Worm (Caenorhabditis elegans): ENCODE results near the gene C43F9.4.

The C43F9.4 gene

ce11 chrIV:10589072-10589471, at the start of gene C43F9.4:
Gene C43F9.4, minus strand, starts transcription at chrIV:10589172.
- TF ChIP-seq dao-5 (tag; optimal IDR thresholded peaks at IDR 0.05): no peak
- TF ChIP-seq W03F9.2 (tag; optimal IDR thresholded peaks at IDR 0.05): no peak
- TF ChIP-seq him-1 (tag; optimal IDR thresholded peaks at IDR 0.05): no peak

ce11 chrIV:10636649-10637048, 47.7 kb upstream of the C43F9.4 start, which contains the start of gene F56C4.1:
Gene F56C4.1, plus strand, starts transcription at chrIV:10636949.
- TF ChIP-seq dao-5 (tag; optimal IDR thresholded peaks at IDR 0.05) (no peak), W03F9.2 (tag; optimal IDR thresholded peaks at IDR 0.05) (no peak), him-1 (tag; optimal IDR thresholded peaks at IDR 0.05) (no peak)

ce11 chrIV:10630953-10631554, 42.1 kb upstream of the C43F9.4 start, which contains the start of gene F56C4.4:
Gene F56C4.4, minus strand, starts transcription at chrIV:10631267.
- TF ChIP-seq dao-5 (tag; optimal IDR thresholded peaks at IDR 0.05) (no peak), him-1 (tag; optimal IDR thresholded peaks at IDR 0.05) (no peak), W03F9.2 (tag; optimal IDR thresholded peaks at IDR 0.05) (no peak)

ce11 chrIV:10628724-10629123, 39.8 kb upstream of the C43F9.4 start, which contains the start of gene R09H10.5:
Gene R09H10.5, minus strand, starts transcription at chrIV:10628829.
- TF ChIP-seq him-1 (tag; optimal IDR thresholded peaks at IDR 0.05): no peak
- TF ChIP-seq dao-5 (tag; optimal IDR thresholded peaks at IDR 0.05): no peak
- TF ChIP-seq W03F9.2 (tag; optimal IDR thresholded peaks at IDR 0.05): no peak

- no peak for TF ChIP-seq him-1 (tag; optimal IDR thresholded peaks at IDR 0.05)
- TF ChIP-seq W03F9.2 (tag; optimal IDR thresholded peaks at IDR 0.05): no peak
- no peak for TF ChIP-seq dao-5 (tag; optimal IDR thresholded peaks at IDR 0.05)
Measured at ce11 chrIV:10620811-10621210, 31.8 kb upstream of the C43F9.4 start, which contains the start of gene R09H10.7. Gene R09H10.7, plus strand, starts transcription at chrIV:10621111.

ce11 chrIV:10617099-10617498, 28.1 kb upstream of the C43F9.4 start:
- TF ChIP-seq him-1 (tag; optimal IDR thresholded peaks at IDR 0.05) (no peak), W03F9.2 (tag; optimal IDR thresholded peaks at IDR 0.05) (no peak), dao-5 (tag; optimal IDR thresholded peaks at IDR 0.05) (no peak)

- TF ChIP-seq him-1 (tag; optimal IDR thresholded peaks at IDR 0.05) (no peak), dao-5 (tag; optimal IDR thresholded peaks at IDR 0.05) (no peak), W03F9.2 (tag; optimal IDR thresholded peaks at IDR 0.05) (no peak)
Measured at ce11 chrIV:10616366-10616765, 27.4 kb upstream of the C43F9.4 start.

- TF ChIP-seq dao-5 (tag; optimal IDR thresholded peaks at IDR 0.05): no peak
- no peak for TF ChIP-seq him-1 (tag; optimal IDR thresholded peaks at IDR 0.05)
- no peak for TF ChIP-seq W03F9.2 (tag; optimal IDR thresholded peaks at IDR 0.05)
Measured at ce11 chrIV:10614918-10615477, 26.0 kb upstream of the C43F9.4 start, which contains the start of gene ptr-14. Gene ptr-14, plus strand, starts transcription at chrIV:10615427.

- TF ChIP-seq dao-5 (tag; optimal IDR thresholded peaks at IDR 0.05): no peak
- no peak for TF ChIP-seq W03F9.2 (tag; optimal IDR thresholded peaks at IDR 0.05)
- no peak for TF ChIP-seq him-1 (tag; optimal IDR thresholded peaks at IDR 0.05)
Measured at ce11 chrIV:10612281-10612680, 23.3 kb upstream of the C43F9.4 start.

ce11 chrIV:10609920-10610319, 20.9 kb upstream of the C43F9.4 start:
- TF ChIP-seq W03F9.2 (tag; optimal IDR thresholded peaks at IDR 0.05): no peak
- no peak for TF ChIP-seq dao-5 (tag; optimal IDR thresholded peaks at IDR 0.05)
- no peak for TF ChIP-seq him-1 (tag; optimal IDR thresholded peaks at IDR 0.05)

ce11 chrIV:10608275-10608674, 19.3 kb upstream of the C43F9.4 start, which contains the start of gene R09H10.6:
Gene R09H10.6, plus strand, starts transcription at chrIV:10608575.
- TF ChIP-seq him-1 (tag; optimal IDR thresholded peaks at IDR 0.05) (no peak), W03F9.2 (tag; optimal IDR thresholded peaks at IDR 0.05) (no peak), dao-5 (tag; optimal IDR thresholded peaks at IDR 0.05) (no peak)

- no peak for TF ChIP-seq W03F9.2 (tag; optimal IDR thresholded peaks at IDR 0.05)
- TF ChIP-seq him-1 (tag; optimal IDR thresholded peaks at IDR 0.05): no peak
- TF ChIP-seq dao-5 (tag; optimal IDR thresholded peaks at IDR 0.05): no peak
Measured at ce11 chrIV:10606575-10607080, 17.7 kb upstream of the C43F9.4 start, which contains the start of gene R09H10.3. Gene R09H10.3, plus strand, starts transcription at chrIV:10607030.

ce11 chrIV:10602644-10603043, 13.7 kb upstream of the C43F9.4 start, which contains the start of gene R09H10.2:
Gene R09H10.2, plus strand, starts transcription at chrIV:10602944.
- no peak for TF ChIP-seq him-1 (tag; optimal IDR thresholded peaks at IDR 0.05)
- no peak for TF ChIP-seq W03F9.2 (tag; optimal IDR thresholded peaks at IDR 0.05)
- TF ChIP-seq dao-5 (tag; optimal IDR thresholded peaks at IDR 0.05): no peak

ce11 chrIV:10599983-10600382, 11.0 kb upstream of the C43F9.4 start, which contains the start of gene R09H10.1:
Gene R09H10.1, plus strand, starts transcription at chrIV:10600283.
- no peak for TF ChIP-seq W03F9.2 (tag; optimal IDR thresholded peaks at IDR 0.05)
- TF ChIP-seq dao-5 (tag; optimal IDR thresholded peaks at IDR 0.05): no peak
- TF ChIP-seq him-1 (tag; optimal IDR thresholded peaks at IDR 0.05): no peak
